Worm (Caenorhabditis elegans) whole organism, L1 larva: ENCODE results near the gene D1086.1.

Source experiments
- C16A3.4 ChIP-seq: fragments of 150-350 bp; optimal IDR thresholded peaks from 2 replicates; lab custom pipeline; 2014; ENCODE audit warnings: missing biosample characterization, missing genetic modification characterization
- C34B4.2 ChIP-seq: sonication (generic microtip); optimal IDR thresholded peaks from 2 replicates; lab custom pipeline; 2017; ENCODE audit warnings: mild to moderate bottlenecking, missing genetic modification characterization, missing compliant biosample characterization
- F16B12.6 ChIP-seq: fragments of 150-350 bp; optimal IDR thresholded peaks from 2 replicates; lab custom pipeline; 2014; ENCODE audit warnings: missing biosample characterization, missing genetic modification characterization
- Y116A8C.19 ChIP-seq: sonication (generic microtip); optimal IDR thresholded peaks from 2 replicates; lab custom pipeline; 2016; ENCODE audit warnings: missing compliant biosample characterization, missing genetic modification characterization, borderline replicate concordance
- aha-1 ChIP-seq: fragments of 150-350 bp; optimal IDR thresholded peaks from 2 replicates; lab custom pipeline; 2014; ENCODE audit warnings: missing biosample characterization, missing genetic modification characterization
- alr-1 ChIP-seq: fragments of 200-800 bp; sonication (Bioruptor generic); optimal IDR thresholded peaks from 2 replicates; lab custom pipeline; 2018; ENCODE audit warnings: borderline replicate concordance, mild to moderate bottlenecking, missing genetic modification characterization, missing compliant biosample characterization
- ama-1 ChIP-seq: fragments of 150-350 bp; optimal IDR thresholded peaks from 2 replicates; lab custom pipeline; 2014
- blmp-1 ChIP-seq: fragments of 150-350 bp; optimal IDR thresholded peaks from 2 replicates; lab custom pipeline; 2014; ENCODE audit warnings: missing biosample characterization, missing genetic modification characterization
- ceh-8 ChIP-seq: fragments of 200-800 bp; sonication (Bioruptor generic); optimal IDR thresholded peaks from 2 replicates; lab custom pipeline; 2018; ENCODE audit warnings: mild to moderate bottlenecking, missing genetic modification characterization, moderate library complexity, missing compliant biosample characterization
- dpl-1 ChIP-seq, 3 experiments: fragments of 150-350 bp in 2 of 3; sonication (generic microtip) in 1 of 3; optimal IDR thresholded peaks; 2 replicates each; lab custom pipeline; 2014 to 2017; ENCODE audit warnings: missing biosample characterization in 3 of 3, missing genetic modification characterization in 3 of 3, missing genetic modification reagents in 3 of 3
- dsc-1 ChIP-seq: sonication (generic microtip); optimal IDR thresholded peaks from 2 replicates; lab custom pipeline; 2016; ENCODE audit warnings: mild to moderate bottlenecking, missing genetic modification characterization, missing compliant biosample characterization
- egl-13 ChIP-seq: sonication (generic microtip); optimal IDR thresholded peaks from 2 replicates; lab custom pipeline; 2016; ENCODE audit warnings: missing genotype, missing genetic modification reagents, missing genetic modification characterization, missing compliant biosample characterization
- elt-2 ChIP-seq: sonication (generic microtip); optimal IDR thresholded peaks from 2 replicates; lab custom pipeline; 2016; ENCODE audit warnings: missing genetic modification characterization, mild to moderate bottlenecking, inconsistent platforms, missing compliant biosample characterization, missing genetic modification reagents
- fkh-10 ChIP-seq: sonication (generic microtip); optimal IDR thresholded peaks from 2 replicates; lab custom pipeline; 2017; ENCODE audit warnings: missing biosample characterization, missing genetic modification reagents, missing genetic modification characterization
- fkh-4 ChIP-seq: sonication (generic microtip); optimal IDR thresholded peaks from 2 replicates; lab custom pipeline; 2016; ENCODE audit warnings: missing compliant biosample characterization, missing genetic modification characterization, borderline replicate concordance
- fkh-8 ChIP-seq: sonication (generic microtip); optimal IDR thresholded peaks from 2 replicates; lab custom pipeline; 2016; ENCODE audit warnings: mild to moderate bottlenecking, missing genetic modification characterization, missing compliant biosample characterization
- fos-1 ChIP-seq: fragments of 150-350 bp; optimal IDR thresholded peaks from 2 replicates; lab custom pipeline; 2014; ENCODE audit warnings: missing biosample characterization, missing genetic modification characterization
- grh-1 ChIP-seq: fragments of 200-800 bp; sonication (Bioruptor generic); IDR thresholded peaks from 2 replicates; pipeline ENCODE4 v1.3.6; 2022; ENCODE audit warnings: missing genetic modification reagents, missing genetic modification characterization, missing compliant biosample characterization
- hlh-17 ChIP-seq: fragments of 200-800 bp; sonication (Bioruptor generic); optimal IDR thresholded peaks from 2 replicates; lab custom pipeline; 2018; ENCODE audit warnings: missing genetic modification characterization, mild to moderate bottlenecking, missing compliant biosample characterization, moderate library complexity, borderline replicate concordance
- irx-1 ChIP-seq: sonication (generic microtip); optimal IDR thresholded peaks from 2 replicates; lab custom pipeline; 2016; ENCODE audit warnings: missing genetic modification characterization, missing compliant biosample characterization
- jun-1 ChIP-seq: fragments of 150-350 bp; optimal IDR thresholded peaks from 2 replicates; lab custom pipeline; 2014; ENCODE audit warnings: missing biosample characterization, missing genetic modification reagents, missing genetic modification characterization
- lin-15B ChIP-seq: fragments of 150-350 bp; sonication (generic microtip); optimal IDR thresholded peaks from 3 replicates; lab custom pipeline; 2014; ENCODE audit warnings: missing biosample characterization, missing genetic modification characterization
- lin-35 ChIP-seq, 2 experiments: fragments of 150-350 bp; optimal IDR thresholded peaks; 2 replicates each; lab custom pipeline; 2014; ENCODE audit warnings: missing biosample characterization in 2 of 2, missing genetic modification characterization in 2 of 2, missing genetic modification reagents in 2 of 2
- lir-3 ChIP-seq: sonication (generic microtip); optimal IDR thresholded peaks from 2 replicates; lab custom pipeline; 2016; ENCODE audit warnings: mild to moderate bottlenecking, missing genetic modification characterization, moderate library complexity, missing compliant biosample characterization; ENCODE audit not compliant: poor library complexity
- lsy-2 ChIP-seq, 2 experiments: fragments of 150-350 bp; optimal IDR thresholded peaks; 2 replicates each; lab custom pipeline; 2014; ENCODE audit warnings: missing biosample characterization in 2 of 2, missing genetic modification characterization in 2 of 2
- mab-9 ChIP-seq: fragments of 200-800 bp; sonication (Bioruptor generic); IDR thresholded peaks from 2 replicates; pipeline ENCODE4 v1.3.6; 2022; ENCODE audit warnings: missing genetic modification reagents, missing genetic modification characterization, missing compliant biosample characterization
- mdl-1 ChIP-seq, 2 experiments: fragments of 150-350 bp; optimal IDR thresholded peaks; 2 replicates each; lab custom pipeline; 2014 to 2017; ENCODE audit warnings: missing biosample characterization in 2 of 2, missing genetic modification characterization in 2 of 2, inconsistent platforms in 1 of 2
- nhr-11 ChIP-seq: fragments of 150-350 bp; optimal IDR thresholded peaks from 2 replicates; lab custom pipeline; 2014; ENCODE audit warnings: missing biosample characterization, missing genetic modification characterization
- nhr-47 ChIP-seq: sonication (generic microtip); optimal IDR thresholded peaks from 2 replicates; lab custom pipeline; 2016; ENCODE audit warnings: mild to moderate bottlenecking, missing genetic modification characterization, moderate library complexity, missing compliant biosample characterization
- nhr-84 ChIP-seq: sonication (generic microtip); optimal IDR thresholded peaks from 2 replicates; lab custom pipeline; 2017; ENCODE audit warnings: missing biosample characterization, missing genetic modification characterization
- nhr-90 ChIP-seq: sonication (generic microtip); optimal IDR thresholded peaks from 2 replicates; lab custom pipeline; 2016; ENCODE audit warnings: mild to moderate bottlenecking, missing genetic modification characterization, missing compliant biosample characterization; ENCODE audit not compliant: poor library complexity
- pag-3 ChIP-seq: sonication (generic microtip); optimal IDR thresholded peaks from 2 replicates; lab custom pipeline; 2017; ENCODE audit warnings: missing genetic modification characterization, mild to moderate bottlenecking, missing compliant biosample characterization, antibody characterized with exemption, borderline replicate concordance; ENCODE audit not compliant: insufficient read depth
- pax-3 ChIP-seq: fragments of 200-800 bp; sonication (Bioruptor generic); optimal IDR thresholded peaks from 2 replicates; lab custom pipeline; 2018; ENCODE audit warnings: mild to moderate bottlenecking, missing genetic modification characterization, moderate library complexity, missing compliant biosample characterization
- pqm-1 ChIP-seq: sonication (generic microtip); optimal IDR thresholded peaks from 3 replicates; lab custom pipeline; 2017; ENCODE audit warnings: missing biosample characterization, missing genetic modification characterization
- snpc-4 ChIP-seq: fragments of 150-350 bp; optimal IDR thresholded peaks from 2 replicates; lab custom pipeline; 2014; ENCODE audit warnings: missing biosample characterization, missing genetic modification characterization
- sox-4 ChIP-seq: sonication (generic microtip); optimal IDR thresholded peaks from 2 replicates; lab custom pipeline; 2016; ENCODE audit warnings: missing genetic modification characterization, missing compliant biosample characterization
- sptf-1 ChIP-seq: fragments of 150-350 bp; optimal IDR thresholded peaks from 2 replicates; lab custom pipeline; 2014; ENCODE audit warnings: missing biosample characterization, missing genetic modification characterization
- sup-37 ChIP-seq: fragments of 200-800 bp; sonication (Bioruptor generic); optimal IDR thresholded peaks from 2 replicates; lab custom pipeline; 2018; ENCODE audit warnings: mild to moderate bottlenecking, missing genetic modification characterization, missing compliant biosample characterization
- tbx-2 ChIP-seq: sonication (generic microtip); optimal IDR thresholded peaks from 2 replicates; lab custom pipeline; 2016; ENCODE audit warnings: missing genetic modification characterization, missing compliant biosample characterization
- tlp-1 ChIP-seq: fragments of 150-350 bp; optimal IDR thresholded peaks from 2 replicates; lab custom pipeline; 2014; ENCODE audit warnings: missing biosample characterization, missing genetic modification characterization
- unc-30 ChIP-seq: sonication (generic microtip); optimal IDR thresholded peaks from 2 replicates; lab custom pipeline; 2017; ENCODE audit warnings: missing biosample characterization, missing genetic modification characterization
- unc-86 ChIP-seq: sonication (generic microtip); optimal IDR thresholded peaks from 2 replicates; lab custom pipeline; 2016; ENCODE audit warnings: missing genetic modification characterization, missing compliant biosample characterization
- unc-98 ChIP-seq: fragments of 200-800 bp; sonication (Bioruptor generic); IDR thresholded peaks from 2 replicates; pipeline ENCODE4 v1.3.6; 2022; ENCODE audit warnings: missing genetic modification characterization, missing compliant biosample characterization
- xbp-1 ChIP-seq: sonication (generic microtip); optimal IDR thresholded peaks from 2 replicates; lab custom pipeline; 2016; ENCODE audit warnings: missing genetic modification characterization, missing compliant biosample characterization
- zag-1 ChIP-seq: fragments of 150-350 bp; optimal IDR thresholded peaks from 2 replicates; lab custom pipeline; 2014; ENCODE audit warnings: missing biosample characterization, missing genetic modification characterization
- zip-4 ChIP-seq: fragments of 200-800 bp; sonication (Bioruptor generic); optimal IDR thresholded peaks from 2 replicates; lab custom pipeline; 2018; ENCODE audit warnings: mild to moderate bottlenecking, missing genetic modification characterization, moderate library complexity, missing compliant biosample characterization
- ztf-11 ChIP-seq, 2 experiments: sonication (generic microtip); optimal IDR thresholded peaks; 2 replicates each; lab custom pipeline; 2016 to 2017; ENCODE audit warnings: missing genetic modification characterization in 2 of 2, missing biosample characterization in 1 of 2, missing compliant biosample characterization in 1 of 2
- ztf-4 ChIP-seq: fragments of 150-350 bp; optimal IDR thresholded peaks from 2 replicates; lab custom pipeline; 2014; ENCODE audit warnings: missing biosample characterization, missing genetic modification characterization

The D1086.1 gene

ce11 chrV:14136152-14136551 is 37.5 kb downstream of the D1086.1 start (continued):
- TF ChIP-seq pax-3 (tag; lab: Kevin White, UChicago) (peak; percentile 65), ceh-8 (GFP tag; lab: Kevin White, UChicago) (peak; percentile 65), jun-1 (tag; lab: Kevin White, UChicago) (peak; percentile 65), nhr-47 (tag; lab: Kevin White, UChicago) (peak; percentile 70), ztf-11 (tag; optimal IDR thresholded peaks at IDR 0.05; lab: Kevin White, UChicago) (peak in 1 of 2 experiments; percentile 2), dpl-1 (GFP tag; optimal IDR thresholded peaks at IDR 0.05; lab: Kevin White, UChicago) (peak; percentile 4 to 52 (median 42)), fos-1 (tag; lab: Kevin White, UChicago) (peak; percentile 80), sptf-1 (tag; lab: Kevin White, UChicago) (no peak), C34B4.2 (tag; lab: Kevin White, UChicago) (no peak), fkh-10 (no peak), zag-1 (tag; lab: Kevin White, UChicago) (no peak), hlh-17 (GFP tag; lab: Kevin White, UChicago) (no peak), lir-3 (peak; percentile 24), tlp-1 (no peak), pag-3 (tag; lab: Kevin White, UChicago) (no peak), snpc-4 (tag; lab: Kevin White, UChicago) (peak; percentile 48), alr-1 (tag; lab: Kevin White, UChicago) (no peak), blmp-1 (tag; lab: Kevin White, UChicago) (peak; percentile 85), pqm-1 (tag; lab: Kevin White, UChicago) (no peak), lin-35 (GFP tag; optimal IDR thresholded peaks at IDR 0.05; lab: Kevin White, UChicago) (peak; percentile 42 to 75), tbx-2 (tag; lab: Kevin White, UChicago) (peak; percentile 78), grh-1 (GFP tag; lab: Robert Waterston, UW) (no peak), nhr-84 (tag; lab: Kevin White, UChicago) (no peak), fkh-8 (tag; lab: Kevin White, UChicago) (peak; percentile 40), ama-1 (lab: Kevin White, UChicago) (peak; percentile 24), irx-1 (peak; percentile 45), unc-86 (tag; lab: Kevin White, UChicago) (no peak), sup-37 (GFP tag; lab: Kevin White, UChicago) (no peak), sox-4 (no peak), fkh-4 (no peak), xbp-1 (tag; lab: Kevin White, UChicago) (peak; percentile 46), unc-30 (tag; lab: Kevin White, UChicago) (no peak), zip-4 (GFP tag; lab: Kevin White, UChicago) (no peak), nhr-90 (peak; percentile 49), unc-98 (GFP tag; lab: Robert Waterston, UW) (no peak), egl-13 (no peak), nhr-11 (tag; lab: Kevin White, UChicago) (no peak), ztf-4 (tag; lab: Kevin White, UChicago) (peak; percentile 77), lin-15B (tag; lab: Kevin White, UChicago) (no peak), aha-1 (tag; lab: Kevin White, UChicago) (no peak), dsc-1 (no peak), elt-2 (tag; lab: Kevin White, UChicago) (peak; percentile 25), F16B12.6 (tag; lab: Kevin White, UChicago) (no peak), mdl-1 (tag; optimal IDR thresholded peaks at IDR 0.05; lab: Kevin White, UChicago) (peak in 1 of 2 experiments; percentile 89), Y116A8C.19 (no peak), lsy-2 (tag; optimal IDR thresholded peaks at IDR 0.05; lab: Kevin White, UChicago) (peak; percentile 32 to 80), mab-9 (GFP tag; lab: Robert Waterston, UW) (no peak), C16A3.4 (tag; lab: Kevin White, UChicago) (peak; percentile 59)
